Worm (Caenorhabditis elegans): ENCODE data around the gene Y102A11A.3.

DNA sequence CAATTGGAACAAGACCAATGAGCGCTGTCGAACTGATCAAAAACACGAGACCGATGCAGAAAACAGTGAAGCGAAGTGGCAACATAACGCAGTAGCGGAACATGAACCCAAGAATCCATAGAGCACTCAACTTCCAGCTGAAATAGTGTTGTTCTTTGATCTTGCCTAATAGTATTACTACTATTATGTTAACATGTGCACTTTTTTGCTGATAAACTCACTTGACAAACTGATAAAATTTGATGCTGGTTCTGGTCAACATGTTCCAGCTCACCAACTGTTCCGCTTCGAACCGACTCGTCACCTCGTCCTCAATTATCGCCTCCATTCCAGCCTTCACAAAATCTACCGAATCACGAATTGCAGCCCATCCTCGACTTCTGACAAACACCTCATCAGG is 49.3 kb downstream of the Y102A11A.3 start:
- TF ChIP-seq dao-5 (tag; optimal IDR thresholded peaks at IDR 0.05) (no peak), W03F9.2 (tag; optimal IDR thresholded peaks at IDR 0.05) (no peak)
